Worm (Caenorhabditis elegans): Measurements from ENCODE around the gene txdc-17.

- TF ChIP-seq cog-1 (tag; optimal IDR thresholded peaks at IDR 0.05) (no peak), T22C8.4 (GFP tag; IDR thresholded peaks at IDR 0.05) (no peak), ref-1 (GFP tag; conservative IDR thresholded peaks at IDR 0.05) (no peak), flt-1 (GFP tag; IDR thresholded peaks at IDR 0.05) (no peak), klf-2 (GFP tag; conservative IDR thresholded peaks at IDR 0.05) (no peak), ztf-23 (GFP tag; IDR thresholded peaks at IDR 0.05) (no peak), tab-1 (GFP tag; IDR thresholded peaks at IDR 0.05) (no peak), med-1 (GFP tag; optimal IDR thresholded peaks at IDR 0.05; ENCODE audit: insufficient read depth) (no peak), ztf-29 (GFP tag; IDR thresholded peaks at IDR 0.05) (no peak)
These were observed 19.4 kb upstream of the txdc-17 start, which contains the start of gene tufm-1 for ce11 chrIII:2814919-2815554.
